Fruit fly (Drosophila melanogaster) whole organism: ENCODE results near the gene RpL10Ab.

Source experiments
- CG8478 ChIP-seq: fragments of >200 bp; optimal IDR thresholded peaks from 2 replicates; lab custom pipeline; 2018; ENCODE audit warnings: inconsistent platforms
- pan ChIP-seq: fragments of >200 bp; optimal IDR thresholded peaks from 2 replicates; lab custom pipeline; 2017
- psq ChIP-seq: fragments of >200 bp; optimal IDR thresholded peaks from 2 replicates; lab custom pipeline; 2017
- usp ChIP-seq: fragments of >200 bp; optimal IDR thresholded peaks from 2 replicates; lab custom pipeline; 2017; ENCODE audit warnings: missing biosample characterization, missing genetic modification characterization, mixed read lengths

dm6 chr3L:11788936-11789352 lies 33.7 kb upstream of the RpL10Ab start:
- TF ChIP-seq psq (lab: Kevin White, UChicago) (peak; percentile 16), CG8478 (lab: Kevin White, UChicago) (no peak), usp (GFP tag; lab: Kevin White, UChicago) (no peak), pan (lab: Kevin White, UChicago) (no peak)
